Worm (Caenorhabditis elegans): ENCODE measurements around the gene bmy-1.
A peak's percentile ranks its signal among the peaks of the same experiment; 100 is the strongest.

bmy-1 gene

ce11 chrII:5358137-5358745 is at the start of gene bmy-1, which contains the start of gene F09E5.11:
bmy-1 (plus strand) TSS chrII:5358695.
F09E5.11 (minus strand) TSS chrII:5358187.
- TF ChIP-seq ceh-28 (tag; optimal IDR thresholded peaks at IDR 0.05) (no peak), skn-1 (tag; optimal IDR thresholded peaks at IDR 0.05) (no peak), cey-2 (tag; optimal IDR thresholded peaks at IDR 0.05; ENCODE audit: borderline replicate concordance, insufficient read depth) (no peak), mxl-2 (GFP tag; conservative IDR thresholded peaks at IDR 0.05) (no peak), snpc-1.2 (GFP tag; IDR thresholded peaks at IDR 0.05) (0 out of 2 replicates have a peak, but pooled peaks have one; percentile 59), T20F7.1 (GFP tag; optimal IDR thresholded peaks at IDR 0.05) (peak; percentile 44), nhr-41 (GFP tag; IDR thresholded peaks at IDR 0.05) (no peak), egl-43 (GFP tag; IDR thresholded peaks at IDR 0.05) (no peak), snpc-4 (tag; optimal IDR thresholded peaks at IDR 0.05) (no peak), unc-130 (GFP tag; optimal IDR thresholded peaks at IDR 0.05) (peak; percentile 98), duxl-1 (tag; optimal IDR thresholded peaks at IDR 0.05; ENCODE audit: poor library complexity) (peak; percentile 72), hlh-30 (tag; optimal IDR thresholded peaks at IDR 0.05; ENCODE audit: insufficient read depth) (peak; percentile 58), lin-13 (GFP tag; optimal IDR thresholded peaks at IDR 0.05) (peak; percentile 79), aha-1 (tag) (peak; percentile 98), pha-4 (GFP tag; IDR thresholded peaks at IDR 0.05) (peak; percentile 67), pha-4 (tag; optimal IDR thresholded peaks at IDR 0.05) (no peak), hmg-1.1 (GFP tag; IDR thresholded peaks at IDR 0.05) (peak; percentile 72), Y75B8A.6 (GFP tag; IDR thresholded peaks at IDR 0.05) (no peak), zip-2 (tag; optimal IDR thresholded peaks at IDR 0.05) (no peak), madf-5 (GFP tag; IDR thresholded peaks at IDR 0.05) (no peak), F49E8.2 (tag; optimal IDR thresholded peaks at IDR 0.05; ENCODE audit: borderline replicate concordance) (no peak), ceh-32 (tag; optimal IDR thresholded peaks at IDR 0.05; ENCODE audit: poor library complexity) (no peak), hif-1 (tag; optimal IDR thresholded peaks at IDR 0.05) (peak in 1 of 2 experiments; percentile 94), nhr-111 (GFP tag; optimal IDR thresholded peaks at IDR 0.05) (no peak), nhr-25 (tag; optimal IDR thresholded peaks at IDR 0.05; ENCODE audit: borderline replicate concordance, insufficient read depth) (peak; percentile 2), lin-29 (GFP tag; IDR thresholded peaks at IDR 0.05) (no peak), zfp-3 (GFP tag; conservative IDR thresholded peaks at IDR 0.05) (0 out of 2 replicates have a peak, but pooled peaks have one; percentile 14), daf-12 (tag; optimal IDR thresholded peaks at IDR 0.05) (no peak), ceh-82 (tag; optimal IDR thresholded peaks at IDR 0.05) (no peak), Y105C5A.15 (GFP tag; IDR thresholded peaks at IDR 0.05) (no peak), lsy-2 (tag; optimal IDR thresholded peaks at IDR 0.05) (peak in 1 of 2 experiments; percentile 85), ztf-11 (tag; optimal IDR thresholded peaks at IDR 0.05) (no peak), daf-16 (GFP tag; optimal IDR thresholded peaks at IDR 0.05) (no peak), daf-16 (tag; optimal IDR thresholded peaks at IDR 0.05) (no peak), pqm-1 (tag; optimal IDR thresholded peaks at IDR 0.05) (no peak), egl-27 (tag; optimal IDR thresholded peaks at IDR 0.05) (no peak), nhr-28 (tag; optimal IDR thresholded peaks at IDR 0.05) (peak; percentile 53), saeg-2 (GFP tag; IDR thresholded peaks at IDR 0.05) (peak; percentile 60; the same call in 1 of the 2 replicates), F37D6.2 (tag; optimal IDR thresholded peaks at IDR 0.05) (peak; percentile 58), dmd-6 (GFP tag; IDR thresholded peaks at IDR 0.05) (peak; percentile 77), gei-8 (GFP tag; optimal IDR thresholded peaks at IDR 0.05) (no peak), ceh-62 (tag; optimal IDR thresholded peaks at IDR 0.05) (no peak), nhr-11 (tag; optimal IDR thresholded peaks at IDR 0.05) (peak; percentile 47), tag-97 (GFP tag; IDR thresholded peaks at IDR 0.05) (no peak), unc-39 (tag; optimal IDR thresholded peaks at IDR 0.05) (no peak), ama-1 (optimal IDR thresholded peaks at IDR 0.05) (peak; percentile 19), mxl-3 (GFP tag; optimal IDR thresholded peaks at IDR 0.05) (peak; percentile 87), lim-7 (GFP tag; IDR thresholded peaks at IDR 0.05) (peak; percentile 23; the same call in 1 of the 2 replicates), dpl-1 (GFP tag; optimal IDR thresholded peaks at IDR 0.05) (peak; percentile 79), lin-15B (tag; optimal IDR thresholded peaks at IDR 0.05) (peak; percentile 83)

All from whole organism, L4 larva.